Worm (Caenorhabditis elegans) whole organism, late embryonic: ENCODE measurements around the gene oma-2.
A peak's percentile ranks its signal among the peaks of the same experiment; 100 is the strongest.

ENCODE experiments used
- C38D4.7 ChIP-seq: fragments of 200-800 bp; sonication (Bioruptor generic); optimal IDR thresholded peaks from 2 replicates; lab custom pipeline; 2018; ENCODE audit warnings: mild to moderate bottlenecking, missing genetic modification characterization, moderate library complexity, missing compliant biosample characterization
- K09A11.1 ChIP-seq: sonication (generic microtip); optimal IDR thresholded peaks from 2 replicates; lab custom pipeline; 2017; ENCODE audit warnings: antibody characterized with exemption, mild to moderate bottlenecking, missing genetic modification characterization, missing compliant biosample characterization; ENCODE audit not compliant: insufficient read depth
- T23F11.4 ChIP-seq: fragments of 200-800 bp; sonication (Bioruptor generic); optimal IDR thresholded peaks from 2 replicates; lab custom pipeline; 2018; ENCODE audit warnings: mild to moderate bottlenecking, missing genetic modification characterization, missing compliant biosample characterization
- ahr-1 ChIP-seq: sonication (generic microtip); optimal IDR thresholded peaks from 2 replicates; lab custom pipeline; 2016; ENCODE audit warnings: missing genetic modification characterization, missing compliant biosample characterization
- ceh-18 ChIP-seq: sonication (generic microtip); optimal IDR thresholded peaks from 2 replicates; lab custom pipeline; 2016; ENCODE audit warnings: missing genetic modification characterization, missing compliant biosample characterization
- ceh-19 ChIP-seq: fragments of 200-800 bp; sonication (Bioruptor generic); optimal IDR thresholded peaks from 2 replicates; lab custom pipeline; 2018; ENCODE audit warnings: mild to moderate bottlenecking, missing genetic modification characterization, missing compliant biosample characterization
- ceh-2 ChIP-seq: sonication (generic microtip); optimal IDR thresholded peaks from 2 replicates; lab custom pipeline; 2016; ENCODE audit warnings: missing genotype, missing genetic modification characterization, missing compliant biosample characterization
- ceh-30 ChIP-seq: fragments of 150-350 bp; optimal IDR thresholded peaks from 2 replicates; lab custom pipeline; 2014; ENCODE audit warnings: missing biosample characterization, missing genetic modification characterization
- ceh-34 ChIP-seq: sonication (generic microtip); optimal IDR thresholded peaks from 2 replicates; lab custom pipeline; 2016; ENCODE audit warnings: mild to moderate bottlenecking, missing genetic modification characterization, missing compliant biosample characterization
- ceh-48 ChIP-seq: sonication (generic microtip); optimal IDR thresholded peaks from 2 replicates; lab custom pipeline; 2016; ENCODE audit warnings: missing genetic modification characterization, inconsistent platforms, missing compliant biosample characterization
- ceh-6 ChIP-seq: fragments of 200-800 bp; sonication (Bioruptor generic); optimal IDR thresholded peaks from 2 replicates; lab custom pipeline; 2018; ENCODE audit warnings: mild to moderate bottlenecking, missing genetic modification characterization, missing compliant biosample characterization
- che-1 ChIP-seq: sonication (generic microtip); optimal IDR thresholded peaks from 2 replicates; lab custom pipeline; 2016; ENCODE audit warnings: mild to moderate bottlenecking, missing genetic modification characterization, missing compliant biosample characterization
- dmd-4 ChIP-seq: sonication (generic microtip); optimal IDR thresholded peaks from 2 replicates; lab custom pipeline; 2016; ENCODE audit warnings: borderline replicate concordance, missing genetic modification characterization, missing compliant biosample characterization
- dve-1 ChIP-seq: sonication (generic microtip); optimal IDR thresholded peaks from 2 replicates; lab custom pipeline; 2017; ENCODE audit warnings: antibody characterized with exemption, mild to moderate bottlenecking, missing genetic modification characterization, missing compliant biosample characterization
- elt-2 ChIP-seq: sonication (generic microtip); optimal IDR thresholded peaks from 2 replicates; lab custom pipeline; 2016; ENCODE audit warnings: missing genetic modification reagents, missing genetic modification characterization, missing compliant biosample characterization
- elt-4 ChIP-seq: sonication (generic microtip); optimal IDR thresholded peaks from 2 replicates; lab custom pipeline; 2016; ENCODE audit warnings: missing genetic modification characterization, missing compliant biosample characterization
- ets-4 ChIP-seq: sonication (generic microtip); optimal IDR thresholded peaks from 2 replicates; lab custom pipeline; 2016; ENCODE audit warnings: missing genetic modification characterization, missing compliant biosample characterization
- eyg-1 ChIP-seq: sonication (generic microtip); optimal IDR thresholded peaks from 2 replicates; lab custom pipeline; 2016; ENCODE audit warnings: missing genotype, missing genetic modification characterization, missing compliant biosample characterization
- fkh-10 ChIP-seq: fragments of 150-350 bp; optimal IDR thresholded peaks from 2 replicates; lab custom pipeline; 2014; ENCODE audit warnings: missing biosample characterization, missing genetic modification reagents, missing genetic modification characterization
- hlh-30 ChIP-seq: sonication (generic microtip); optimal IDR thresholded peaks from 2 replicates; lab custom pipeline; 2017; ENCODE audit warnings: antibody characterized with exemption, missing genetic modification characterization, missing compliant biosample characterization; ENCODE audit not compliant: insufficient read depth
- hlh-6 ChIP-seq: sonication (generic microtip); optimal IDR thresholded peaks from 2 replicates; lab custom pipeline; 2016; ENCODE audit warnings: missing genotype, missing genetic modification characterization, missing compliant biosample characterization
- lim-6 ChIP-seq: sonication (generic microtip); optimal IDR thresholded peaks from 2 replicates; lab custom pipeline; 2016; ENCODE audit warnings: missing genetic modification characterization, missing compliant biosample characterization
- lin-11 ChIP-seq: fragments of 200-800 bp; sonication (Bioruptor generic); optimal IDR thresholded peaks from 2 replicates; lab custom pipeline; 2018; ENCODE audit warnings: mild to moderate bottlenecking, missing genetic modification characterization, missing compliant biosample characterization
- mec-3 ChIP-seq: sonication (generic microtip); optimal IDR thresholded peaks from 2 replicates; lab custom pipeline; 2016; ENCODE audit warnings: borderline replicate concordance, missing genetic modification characterization, missing compliant biosample characterization
- nfya-1 ChIP-seq: sonication (generic microtip); optimal IDR thresholded peaks from 2 replicates; lab custom pipeline; 2017; ENCODE audit warnings: missing genetic modification characterization, mild to moderate bottlenecking, missing compliant biosample characterization, antibody characterized with exemption, moderate library complexity
- nhr-232 ChIP-seq: sonication (generic microtip); optimal IDR thresholded peaks from 2 replicates; lab custom pipeline; 2016; ENCODE audit warnings: missing genetic modification characterization, missing compliant biosample characterization
- npax-4 ChIP-seq: sonication (generic microtip); optimal IDR thresholded peaks from 2 replicates; lab custom pipeline; 2016; ENCODE audit warnings: missing genetic modification characterization, missing compliant biosample characterization
- pha-2 ChIP-seq: sonication (generic microtip); optimal IDR thresholded peaks from 2 replicates; lab custom pipeline; 2017; ENCODE audit warnings: mild to moderate bottlenecking, missing genetic modification characterization, missing compliant biosample characterization
- pha-4 ChIP-seq: fragments of 150-350 bp; optimal IDR thresholded peaks from 2 replicates; lab custom pipeline; 2018; ENCODE audit warnings: missing biosample characterization, missing genetic modification reagents, missing genetic modification characterization
- pqm-1 ChIP-seq: sonication (generic microtip); optimal IDR thresholded peaks from 2 replicates; lab custom pipeline; 2016; ENCODE audit warnings: missing genetic modification characterization, missing compliant biosample characterization
- ref-2 ChIP-seq: sonication (generic microtip); optimal IDR thresholded peaks from 2 replicates; lab custom pipeline; 2016; ENCODE audit warnings: missing genetic modification characterization, missing compliant biosample characterization
- rnt-1 ChIP-seq: sonication (generic microtip); optimal IDR thresholded peaks from 2 replicates; lab custom pipeline; 2016; ENCODE audit warnings: missing genetic modification characterization, missing compliant biosample characterization
- sox-4 ChIP-seq: sonication (generic microtip); optimal IDR thresholded peaks from 2 replicates; lab custom pipeline; 2017; ENCODE audit warnings: mild to moderate bottlenecking, missing genetic modification characterization, inconsistent platforms, missing compliant biosample characterization
- syd-9 ChIP-seq: sonication (generic microtip); optimal IDR thresholded peaks from 2 replicates; lab custom pipeline; 2016; ENCODE audit warnings: mild to moderate bottlenecking, missing genetic modification characterization, moderate library complexity, missing compliant biosample characterization
- tbx-7 ChIP-seq: sonication (generic microtip); optimal IDR thresholded peaks from 2 replicates; lab custom pipeline; 2016; ENCODE audit warnings: missing genotype, missing genetic modification characterization, missing compliant biosample characterization
- unc-3 ChIP-seq, 2 experiments: fragments of 200-800 bp in 1 of 2; sonication (Bioruptor generic) in 1 of 2; sonication (generic microtip) in 1 of 2; conservative IDR thresholded peaks in 1 of 2; optimal IDR thresholded peaks in 1 of 2; 2 replicates each; pipeline versions ENCODE4 v1.3.6 to Lab custom; 2016 to 2022; ENCODE audit warnings: missing compliant biosample characterization in 2 of 2, missing genetic modification characterization in 2 of 2, missing genetic modification reagents in 1 of 2
- unc-55 ChIP-seq: sonication (generic microtip); optimal IDR thresholded peaks from 2 replicates; lab custom pipeline; 2017; ENCODE audit warnings: missing biosample characterization, missing genetic modification reagents, missing genetic modification characterization
- zip-5 ChIP-seq: sonication (generic microtip); optimal IDR thresholded peaks from 2 replicates; lab custom pipeline; 2016; ENCODE audit warnings: missing genetic modification characterization, missing compliant biosample characterization
- ztf-16 ChIP-seq: sonication (generic microtip); optimal IDR thresholded peaks from 2 replicates; lab custom pipeline; 2017; ENCODE audit warnings: missing genetic modification characterization, missing compliant biosample characterization

Gene oma-2

DNA sequence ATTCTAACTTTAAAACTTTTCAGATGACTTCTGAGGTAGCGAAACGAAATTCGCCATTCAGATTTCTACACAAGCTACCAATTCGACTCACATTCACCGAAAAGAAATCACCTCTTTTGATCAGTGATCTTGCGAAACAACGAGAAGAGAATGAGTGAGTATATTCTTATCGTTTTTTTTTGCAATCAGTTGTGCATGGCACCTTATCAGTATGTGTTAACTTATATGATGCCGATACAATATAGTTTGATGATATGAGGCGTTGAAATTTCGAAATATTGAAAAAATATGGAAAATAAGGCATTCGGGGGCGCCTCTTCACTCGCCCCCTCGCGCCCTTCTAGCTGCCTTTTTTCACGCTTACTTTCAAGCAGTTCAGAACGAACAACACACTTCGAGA, 11.3 kb upstream of the oma-2 start:
- TF ChIP-seq elt-2 (tag; lab: Kevin White, UChicago) (peak; percentile 97), pha-2 (tag; lab: Kevin White, UChicago) (no peak)

DNA sequence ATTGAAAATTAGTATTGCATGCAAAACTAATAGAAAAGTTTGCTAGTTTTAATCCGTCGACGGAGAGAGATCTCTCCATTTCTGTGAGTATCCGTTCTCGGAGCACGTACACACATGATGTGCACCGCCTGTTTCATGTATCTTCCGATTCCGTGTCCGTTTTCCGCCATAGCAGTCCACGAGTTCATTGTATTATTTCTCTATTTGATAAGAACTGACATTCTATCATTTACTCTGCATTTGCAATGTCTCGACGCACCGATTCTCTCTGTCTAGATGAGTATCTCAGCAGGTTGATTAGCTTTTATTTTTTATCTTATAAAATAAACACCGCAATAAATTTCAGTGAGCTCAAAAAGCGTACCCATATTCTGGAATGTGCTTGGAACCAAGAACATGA, 10.3 kb upstream of the oma-2 start:
- TF ChIP-seq ets-4 (tag; lab: Kevin White, UChicago) (no peak), che-1 (no peak), rnt-1 (no peak), npax-4 (no peak), syd-9 (tag; lab: Kevin White, UChicago) (no peak), nhr-232 (tag; lab: Kevin White, UChicago) (no peak), zip-5 (tag; lab: Kevin White, UChicago) (no peak), unc-3 (GFP tag; conservative IDR thresholded peaks at IDR 0.05; lab: Robert Waterston, UW) (no peak), unc-3 (tag; optimal IDR thresholded peaks at IDR 0.05; lab: Kevin White, UChicago) (no peak), pqm-1 (no peak), ceh-18 (tag; lab: Kevin White, UChicago) (no peak)

DNA sequence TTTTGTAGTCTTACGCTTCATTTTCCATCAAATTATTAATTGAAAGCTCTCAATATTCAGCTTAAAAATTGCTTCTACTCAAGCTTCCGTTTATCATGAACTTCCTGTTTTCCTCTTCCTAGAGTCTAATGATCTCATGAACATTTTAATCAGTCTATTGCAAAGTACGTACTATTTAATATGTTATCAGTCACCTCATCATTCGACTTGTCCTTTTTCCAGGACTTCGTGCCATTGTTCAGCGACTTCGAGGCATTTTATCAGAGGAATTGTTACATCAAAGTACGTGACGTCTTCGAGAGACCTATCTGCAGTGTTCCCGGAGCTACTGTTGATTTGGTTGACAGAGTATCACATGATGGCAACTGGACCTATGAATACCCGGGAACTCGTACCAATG, 9.5 kb upstream of the oma-2 start:
- TF ChIP-seq hlh-30 (tag; lab: Kevin White, UChicago), result peak; percentile 18
- TF ChIP-seq ceh-48 (tag; lab: Kevin White, UChicago), result no peak
- no peak for TF ChIP-seq ceh-34 (tag; lab: Kevin White, UChicago)

DNA sequence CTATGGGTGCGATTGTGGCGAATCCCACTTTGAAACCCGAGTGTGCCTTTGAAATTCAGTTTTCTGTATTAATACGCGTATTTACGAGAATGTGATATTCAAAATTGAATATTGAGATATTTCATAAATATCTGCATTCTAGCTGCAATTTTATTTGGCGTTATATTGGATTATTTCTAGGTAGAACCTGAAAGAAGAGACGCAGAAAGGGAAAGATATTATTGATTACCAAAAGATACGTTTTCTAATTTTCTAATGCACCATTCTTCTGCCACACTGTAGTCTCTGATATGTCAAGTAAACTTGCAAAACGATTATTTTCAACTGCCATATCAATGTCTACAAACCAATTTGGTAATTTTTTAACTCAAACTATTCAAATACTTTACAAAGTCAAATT, 7.2 kb upstream of the oma-2 start, which contains the start of gene ech-3:
ech-3 (plus strand) TSS at position 178 of the 400 bp plus-strand sequence.
- TF ChIP-seq unc-3 (GFP tag; conservative IDR thresholded peaks at IDR 0.05; lab: Robert Waterston, UW) (no peak), unc-3 (tag; optimal IDR thresholded peaks at IDR 0.05; lab: Kevin White, UChicago) (no peak), pha-4 (tag; lab: Kevin White, UChicago) (no peak), ceh-6 (GFP tag; lab: Kevin White, UChicago) (no peak), ceh-2 (no peak), ceh-19 (GFP tag; lab: Kevin White, UChicago) (no peak), unc-55 (GFP tag; lab: Kevin White, UChicago) (no peak), T23F11.4 (GFP tag; lab: Kevin White, UChicago) (no peak), ztf-16 (tag; lab: Kevin White, UChicago) (no peak), ceh-30 (tag; lab: Kevin White, UChicago) (no peak), mec-3 (tag; lab: Kevin White, UChicago) (no peak), ahr-1 (no peak), rnt-1 (no peak), hlh-6 (tag; lab: Kevin White, UChicago) (no peak), nfya-1 (no peak)

DNA sequence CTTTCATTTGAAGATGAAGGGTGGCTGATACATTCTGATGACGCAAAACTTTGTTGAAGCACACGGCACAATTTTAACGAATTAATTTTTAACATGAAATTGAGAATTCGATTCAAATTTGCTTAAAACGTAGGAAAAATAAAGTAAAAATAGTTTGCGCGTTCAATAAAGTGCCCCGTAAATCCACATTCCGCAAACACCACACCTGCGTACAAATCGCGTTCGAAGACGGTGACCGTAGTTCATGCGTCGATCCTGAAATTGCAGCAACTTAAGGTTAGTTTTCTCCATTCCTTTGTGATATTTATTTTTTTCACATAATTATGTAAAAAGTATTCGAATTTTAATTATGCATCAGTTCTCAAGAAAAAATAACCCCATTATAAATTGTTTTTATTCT, 4.5 kb upstream of the oma-2 start, which contains the start of gene F43H9.3:
F43H9.3 (minus strand) TSS at position 189 of the 400 bp plus-strand sequence.
- TF ChIP-seq hlh-30 (tag; lab: Kevin White, UChicago), result no peak
- no peak for TF ChIP-seq eyg-1 (tag; lab: Kevin White, UChicago)
- no peak for TF ChIP-seq tbx-7 (tag; lab: Kevin White, UChicago)
- TF ChIP-seq C38D4.7, result no peak
- TF ChIP-seq hlh-6 (tag; lab: Kevin White, UChicago), result no peak
- TF ChIP-seq dmd-4, result no peak
- no peak for TF ChIP-seq elt-4
- TF ChIP-seq sox-4 (tag; lab: Kevin White, UChicago), result no peak
- TF ChIP-seq unc-3 (GFP tag; conservative IDR thresholded peaks at IDR 0.05; lab: Robert Waterston, UW), result no peak
- no peak for TF ChIP-seq unc-3 (tag; optimal IDR thresholded peaks at IDR 0.05; lab: Kevin White, UChicago)
- no peak for TF ChIP-seq lim-6 (tag; lab: Kevin White, UChicago)
- TF ChIP-seq K09A11.1 (tag; lab: Kevin White, UChicago), result no peak
- no peak for TF ChIP-seq lin-11 (tag; lab: Kevin White, UChicago)
- TF ChIP-seq dve-1 (tag; lab: Kevin White, UChicago), result no peak
- TF ChIP-seq pqm-1, result no peak
- no peak for TF ChIP-seq fkh-10 (GFP tag; lab: Kevin White, UChicago)
- no peak for TF ChIP-seq ref-2
